Fruit fly (Drosophila melanogaster): Measurements from ENCODE around the gene ham.

DNA sequence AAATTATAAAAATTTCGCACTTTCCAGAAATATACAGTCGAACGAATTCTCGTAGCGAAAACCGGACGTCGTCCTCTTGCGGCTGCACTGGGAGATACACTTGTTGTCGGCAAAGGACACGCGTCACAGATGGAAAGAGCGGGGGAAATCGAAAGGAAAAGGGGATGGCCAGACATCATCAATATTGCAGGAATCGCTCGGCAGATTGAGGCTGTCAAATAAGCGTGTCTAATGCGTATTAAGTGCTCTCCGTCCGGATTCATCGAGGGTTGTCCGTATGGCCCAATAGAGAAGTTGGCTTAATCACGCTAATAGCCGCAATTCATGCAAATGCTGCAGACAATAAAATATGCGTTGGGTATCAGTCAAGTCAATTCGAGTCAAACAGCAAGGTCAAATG is 16.8 kb upstream of the ham start:
- TF ChIP-seq CG8478 (optimal IDR thresholded peaks at IDR 0.05) (no peak), psq (optimal IDR thresholded peaks at IDR 0.05) (no peak), usp (GFP tag; optimal IDR thresholded peaks at IDR 0.05) (no peak)
